Fruit fly (Drosophila melanogaster) Kc167 (cell line): Measurements from ENCODE around the gene CG31050.

Experiments used
- Myc ChIP-seq: fragments of >200 bp; optimal IDR thresholded peaks from 2 replicates; lab custom pipeline; 2017; ENCODE audit warnings: missing external identifiers
- Sin3A ChIP-seq: fragments of >200 bp; optimal IDR thresholded peaks from 2 replicates; lab custom pipeline; 2018; ENCODE audit warnings: missing external identifiers
- h ChIP-seq: fragments of >200 bp; optimal IDR thresholded peaks from 3 replicates; lab custom pipeline; 2018; ENCODE audit warnings: missing external identifiers
- insv ChIP-seq: fragments of >200 bp; optimal IDR thresholded peaks from 3 replicates; lab custom pipeline; 2018; ENCODE audit warnings: missing external identifiers
- psq ChIP-seq: fragments of >200 bp; optimal IDR thresholded peaks from 2 replicates; lab custom pipeline; 2017; ENCODE audit warnings: missing external identifiers
- ttk ChIP-seq: sonication (Bioruptor generic); optimal IDR thresholded peaks from 2 replicates; lab custom pipeline; 2017; ENCODE audit warnings: missing external identifiers

The CG31050 gene

DNA sequence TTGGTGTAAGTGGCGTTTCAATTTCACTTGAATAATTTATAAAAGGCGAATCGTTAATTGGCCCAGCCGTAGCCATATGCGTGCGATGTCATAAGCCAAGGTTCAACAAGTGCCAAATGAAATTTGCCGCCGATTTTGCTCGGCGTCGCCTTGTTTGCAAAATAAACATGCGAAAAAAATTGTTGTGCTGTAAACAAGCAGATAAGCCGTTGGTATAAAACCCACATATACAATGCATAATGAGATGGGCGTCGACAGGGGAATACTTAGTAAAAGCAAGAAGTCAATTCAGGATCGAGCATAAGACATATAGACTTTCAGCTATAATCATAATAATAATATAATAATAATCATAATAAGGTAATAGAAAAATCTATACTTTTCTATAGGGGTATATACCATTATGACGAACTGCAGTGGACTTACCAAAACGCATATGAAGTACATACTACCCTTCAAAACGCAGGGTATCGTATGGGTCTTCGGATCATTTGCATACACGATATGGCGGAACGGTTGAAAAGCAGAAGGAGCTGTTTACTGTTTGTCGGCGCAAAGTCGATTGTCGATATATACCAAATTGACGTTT is 5.9 kb upstream of the CG31050 start:
- TF ChIP-seq psq (lab: Kevin White, UChicago) (no peak), h (lab: Kevin White, UChicago) (no peak), Myc (lab: Kevin White, UChicago) (no peak), ttk (no peak), insv (lab: Kevin White, UChicago) (no peak), Sin3A (no peak)

DNA sequence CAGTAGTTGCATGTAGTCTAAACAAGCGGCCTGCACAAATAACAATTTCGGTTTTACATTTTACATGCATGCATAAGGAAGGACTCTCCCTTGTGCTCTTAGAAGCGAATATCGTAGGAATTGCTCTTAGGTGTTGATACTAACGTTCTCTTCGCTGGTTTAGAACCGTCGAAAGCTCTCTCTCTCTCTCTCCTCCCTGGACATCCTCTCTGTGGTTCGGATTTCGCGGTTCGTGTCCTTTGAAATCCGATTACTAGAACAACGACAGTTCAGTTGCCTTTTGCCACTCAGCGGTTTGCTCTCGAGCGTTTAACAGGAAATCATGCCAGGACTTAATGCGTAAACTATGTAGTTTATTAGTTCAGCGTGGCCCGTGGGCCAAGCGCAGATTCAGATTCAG is 4.3 kb upstream of the CG31050 start:
- no peak for TF ChIP-seq psq (lab: Kevin White, UChicago)
- no peak for TF ChIP-seq Sin3A
- TF ChIP-seq insv (lab: Kevin White, UChicago): no peak

DNA sequence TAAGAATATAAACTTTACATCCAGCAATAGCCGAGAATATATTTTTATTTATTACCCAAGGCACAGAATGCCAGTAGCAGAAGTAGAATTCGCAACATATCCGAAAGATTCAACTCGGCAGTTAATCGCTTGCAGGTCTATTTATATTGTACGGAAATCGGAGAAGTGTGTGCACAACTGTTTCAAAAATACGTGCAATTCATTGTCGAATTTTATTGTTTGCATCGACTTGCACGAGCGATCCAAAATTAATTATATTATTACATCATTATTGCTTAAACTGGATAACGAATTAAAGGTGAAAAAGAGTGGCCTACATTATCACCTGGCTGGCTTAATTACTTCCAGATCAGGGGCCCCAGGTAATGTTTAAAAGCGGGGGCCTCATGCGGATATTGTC is 7.5 kb downstream of the CG31050 start, which contains the start of gene CG14062:
TSS of gene CG14062 (minus strand) at position 101 of the 400 bp plus-strand sequence.
- TF ChIP-seq Myc (lab: Kevin White, UChicago) (no peak), ttk (no peak), psq (lab: Kevin White, UChicago) (no peak), h (lab: Kevin White, UChicago) (no peak), insv (lab: Kevin White, UChicago) (no peak), Sin3A (no peak)

DNA sequence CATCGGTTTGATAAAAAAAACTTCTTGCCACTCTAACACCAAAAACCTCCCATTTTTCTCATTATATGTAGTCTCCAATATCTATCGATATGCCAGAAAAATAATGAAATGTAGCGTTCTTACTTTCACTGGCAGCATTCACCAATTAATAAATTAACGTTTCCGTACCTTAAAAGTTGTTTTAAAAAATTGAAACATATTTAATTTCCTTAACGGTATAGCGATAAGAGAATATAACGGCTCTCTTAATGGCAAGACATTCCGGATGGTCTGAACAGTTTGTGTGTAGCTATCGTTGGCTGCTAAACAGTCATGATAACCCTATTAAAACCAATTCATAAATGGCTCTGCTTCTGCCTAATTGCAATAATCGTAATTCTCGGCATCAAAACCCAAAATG is 14.2 kb downstream of the CG31050 start, which contains the start of gene CG9988:
TSS of gene CG9988 (plus strand) at position 301 of the 400 bp plus-strand sequence.
- TF ChIP-seq h (lab: Kevin White, UChicago) (no peak), Sin3A (no peak), ttk (no peak), Myc (lab: Kevin White, UChicago) (no peak), psq (lab: Kevin White, UChicago) (no peak), insv (lab: Kevin White, UChicago) (no peak)

DNA sequence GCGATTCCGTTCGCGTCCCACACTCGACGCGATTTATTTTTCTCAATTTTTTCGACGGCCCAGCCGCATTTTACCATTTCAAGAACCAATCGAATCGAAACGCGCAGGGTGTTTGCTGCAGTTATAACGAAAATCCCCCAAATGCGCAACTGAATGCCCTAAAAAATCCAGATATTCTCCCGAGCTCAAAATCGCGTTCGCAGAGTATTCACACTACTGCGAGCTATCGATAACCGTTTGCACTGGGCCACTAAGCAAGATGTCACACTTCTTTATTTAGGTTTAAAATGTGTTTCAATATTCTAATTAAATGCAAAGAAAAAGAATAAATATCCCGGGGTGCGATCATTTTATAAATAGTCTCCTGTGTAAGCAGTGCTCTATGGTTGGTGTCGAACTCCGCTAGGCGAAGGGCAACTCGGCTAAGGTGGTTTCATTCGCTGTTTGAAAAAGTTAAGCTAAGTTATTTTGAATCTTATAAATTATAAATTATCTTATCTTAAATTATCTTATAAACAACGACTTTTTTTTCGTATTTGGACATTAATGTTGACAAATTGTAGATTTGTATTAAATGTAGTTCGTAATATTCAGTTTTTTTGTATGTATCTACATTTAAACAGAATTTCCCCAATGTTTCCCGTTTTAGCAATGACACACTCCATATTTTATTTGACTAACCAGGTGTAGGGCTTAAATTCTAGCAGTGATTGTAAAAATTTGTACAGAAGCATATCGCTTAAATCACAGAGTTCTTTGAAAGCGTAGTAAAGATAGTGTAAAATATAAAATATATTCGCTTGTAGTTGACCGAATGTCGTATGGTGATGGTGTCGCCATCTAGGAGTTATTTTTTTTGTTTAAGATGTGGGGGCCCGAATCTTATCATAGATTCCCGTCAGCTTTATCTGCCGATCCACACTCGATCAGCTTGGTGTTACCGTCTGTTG is 15.0 kb downstream of the CG31050 start, which contains the start of gene CG10011:
TSS of gene CG10011 (minus strand) at position 119 of the 950 bp plus-strand sequence.
- no peak for TF ChIP-seq insv (lab: Kevin White, UChicago)
- no peak for TF ChIP-seq psq (lab: Kevin White, UChicago)
- TF ChIP-seq h (lab: Kevin White, UChicago): no peak
- no peak for TF ChIP-seq Sin3A
- no peak for TF ChIP-seq Myc (lab: Kevin White, UChicago)
- TF ChIP-seq ttk: no peak

DNA sequence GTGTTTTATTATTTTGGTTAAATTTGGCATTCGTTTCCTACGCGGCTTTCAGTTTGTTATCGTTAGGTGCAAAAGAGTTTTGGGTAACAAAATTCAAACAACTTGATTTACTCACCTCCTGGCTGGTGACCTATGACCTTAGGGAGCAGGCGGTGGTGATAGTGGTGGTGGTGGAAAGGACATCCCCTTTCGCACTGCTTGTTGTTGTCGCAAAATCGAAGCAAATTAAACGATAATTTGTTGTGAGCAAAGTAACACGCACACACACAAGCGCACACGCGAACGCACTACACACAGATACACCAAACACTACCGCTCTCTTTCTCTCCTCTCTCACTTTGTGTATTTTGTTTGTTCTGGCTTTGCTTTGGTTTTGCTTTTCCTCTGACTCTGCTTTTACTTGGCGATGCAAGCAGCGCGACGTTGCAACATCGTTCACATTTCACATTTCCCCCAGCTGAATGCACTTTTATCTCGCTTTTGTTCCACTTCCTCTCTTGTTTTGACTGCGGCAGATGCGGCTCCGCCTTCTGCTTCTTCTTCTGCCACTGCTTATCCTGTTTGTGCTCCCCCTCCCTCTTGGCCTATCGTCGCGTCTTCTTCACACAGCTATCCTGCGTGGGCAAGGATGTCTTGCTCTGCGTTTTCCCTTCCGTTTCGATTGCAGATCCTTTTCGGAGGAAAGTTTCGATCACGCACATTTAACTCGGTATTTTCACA is 15.9 kb downstream of the CG31050 start:
- no peak for TF ChIP-seq ttk
- TF ChIP-seq h (lab: Kevin White, UChicago): no peak
- TF ChIP-seq Sin3A: no peak
- no peak for TF ChIP-seq psq (lab: Kevin White, UChicago)
- no peak for TF ChIP-seq Myc (lab: Kevin White, UChicago)
- no peak for TF ChIP-seq insv (lab: Kevin White, UChicago)

DNA sequence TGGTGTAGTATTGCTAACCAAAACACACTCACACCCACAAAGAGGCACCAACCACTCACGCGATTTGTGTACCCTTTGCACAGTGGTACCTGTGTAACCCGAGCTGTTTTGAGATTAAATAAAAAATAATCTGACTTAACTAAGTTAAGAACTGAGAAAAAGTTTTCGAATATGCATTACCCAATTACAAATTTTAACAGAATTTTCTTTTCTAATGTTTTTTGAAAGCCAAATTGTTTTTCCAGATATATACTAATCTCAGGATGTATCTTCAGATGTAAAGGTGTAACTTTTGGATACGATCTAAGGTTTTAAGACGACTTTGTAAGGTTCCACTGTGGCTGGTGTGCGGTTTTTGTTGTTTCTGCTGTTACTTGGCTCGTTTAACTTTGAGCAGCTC is 16.5 kb downstream of the CG31050 start:
- TF ChIP-seq Myc (lab: Kevin White, UChicago): no peak
- no peak for TF ChIP-seq Sin3A
- no peak for TF ChIP-seq insv (lab: Kevin White, UChicago)
- no peak for TF ChIP-seq ttk
- TF ChIP-seq h (lab: Kevin White, UChicago): no peak
- TF ChIP-seq psq (lab: Kevin White, UChicago): no peak

DNA sequence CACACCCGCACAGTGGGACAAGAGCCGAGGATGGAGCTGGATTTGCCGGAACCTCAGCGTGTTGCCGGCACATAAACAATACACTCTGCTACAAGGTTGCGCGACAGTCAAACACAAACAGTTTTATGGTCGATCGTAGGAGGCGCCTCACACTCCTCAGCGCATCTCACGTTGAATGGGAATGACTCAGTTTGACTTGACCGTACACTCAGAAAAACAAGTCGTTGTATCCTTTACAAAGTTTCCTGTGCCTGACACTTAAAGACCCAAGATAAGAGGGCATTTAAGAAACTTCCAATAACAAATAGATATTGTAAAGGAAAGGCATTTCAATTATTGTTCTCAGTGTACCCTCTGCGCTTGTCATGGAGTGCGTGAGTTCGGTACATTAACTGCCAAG is 18.5 kb downstream of the CG31050 start:
- TF ChIP-seq h (lab: Kevin White, UChicago): no peak
- no peak for TF ChIP-seq Myc (lab: Kevin White, UChicago)

DNA sequence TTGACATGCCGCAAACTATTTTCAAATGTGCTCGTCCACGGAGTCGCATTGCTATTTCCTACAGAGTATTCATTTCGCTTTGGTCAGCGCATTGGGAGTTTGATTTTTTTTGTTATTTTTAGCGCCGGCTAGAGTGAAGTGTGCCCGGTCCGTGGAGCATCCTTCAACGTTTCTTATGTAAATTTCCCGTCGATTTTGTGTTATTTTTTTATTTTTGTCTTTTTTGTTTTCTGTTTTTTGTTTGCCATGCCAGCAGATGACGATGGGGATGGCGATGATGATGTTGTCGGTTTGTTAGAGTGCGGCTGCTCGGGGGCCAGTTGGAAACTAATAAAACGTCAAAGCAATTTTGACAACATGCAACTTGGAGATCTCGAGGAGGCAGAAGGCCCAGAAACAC is 19.4 kb downstream of the CG31050 start:
- TF ChIP-seq insv (lab: Kevin White, UChicago): no peak
- TF ChIP-seq ttk: no peak
- no peak for TF ChIP-seq Sin3A
- no peak for TF ChIP-seq psq (lab: Kevin White, UChicago)
- no peak for TF ChIP-seq Myc (lab: Kevin White, UChicago)
- no peak for TF ChIP-seq h (lab: Kevin White, UChicago)

DNA sequence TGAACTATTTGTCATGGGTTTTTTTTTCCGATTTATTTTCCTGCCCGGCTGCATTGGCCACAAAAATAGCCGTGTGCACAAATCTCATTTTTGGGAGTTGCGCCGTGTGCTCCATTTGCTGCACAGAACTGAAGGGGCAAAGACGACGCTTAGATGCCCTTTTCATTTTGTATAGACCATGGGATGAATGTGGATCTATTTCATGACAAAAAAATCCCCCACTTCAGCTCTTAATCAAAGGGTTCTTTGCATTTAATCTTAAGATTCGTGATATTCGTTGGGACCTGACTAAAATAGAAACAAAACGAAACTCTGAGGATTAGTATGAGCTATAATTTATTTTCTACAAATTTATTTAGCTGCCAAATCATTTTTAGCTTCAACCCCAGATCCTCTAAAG is 20.2 kb downstream of the CG31050 start:
- TF ChIP-seq insv (lab: Kevin White, UChicago) (no peak), Myc (lab: Kevin White, UChicago) (no peak), h (lab: Kevin White, UChicago) (no peak), psq (lab: Kevin White, UChicago) (no peak), ttk (no peak), Sin3A (no peak)

DNA sequence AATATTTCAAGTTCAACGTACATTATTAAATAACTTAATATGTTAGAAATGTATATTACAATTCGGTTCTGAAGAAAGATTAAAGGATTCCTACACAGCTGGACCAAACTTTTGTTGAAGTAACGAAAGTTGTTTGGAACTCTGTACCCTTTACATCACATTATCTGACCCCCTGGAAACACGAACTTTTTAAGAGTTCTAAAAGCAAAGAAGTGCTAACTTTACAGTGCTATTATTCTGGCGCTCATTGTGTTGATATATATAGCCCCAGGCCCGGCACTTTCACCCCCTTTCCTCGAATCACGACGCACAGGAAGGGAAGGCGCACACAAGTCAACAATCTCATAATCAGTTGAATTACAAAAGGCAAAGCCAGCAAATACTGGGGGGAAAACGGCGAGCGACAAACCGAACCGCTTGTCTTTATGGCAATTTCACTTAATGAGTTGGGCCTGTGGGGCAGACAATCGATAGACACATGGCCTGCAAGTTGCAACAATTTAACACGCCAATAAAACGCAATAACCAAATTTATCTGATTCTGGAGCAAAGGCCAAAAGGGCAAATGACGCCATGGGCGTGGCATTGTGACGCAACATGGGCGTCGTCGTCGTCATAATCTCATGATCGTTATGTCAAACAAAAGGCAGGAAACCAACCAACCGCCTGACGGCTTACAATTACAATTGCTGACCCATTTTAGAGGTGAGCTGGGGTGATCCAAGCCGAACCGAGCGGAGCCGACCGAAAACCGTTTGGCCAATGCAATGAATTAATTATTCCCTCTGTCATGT is 20.9 kb downstream of the CG31050 start:
- TF ChIP-seq ttk: no peak
- no peak for TF ChIP-seq insv (lab: Kevin White, UChicago)
- TF ChIP-seq h (lab: Kevin White, UChicago): no peak
- no peak for TF ChIP-seq Sin3A
- TF ChIP-seq psq (lab: Kevin White, UChicago): no peak
- TF ChIP-seq Myc (lab: Kevin White, UChicago): no peak
